Worm (Caenorhabditis elegans) whole organism, L1 larva: ENCODE results near the gene T27F7.12.

Experiments
- C16A3.4 ChIP-seq: fragments of 150-350 bp; optimal IDR thresholded peaks from 2 replicates; lab custom pipeline; 2014; ENCODE audit warnings: missing biosample characterization, missing genetic modification characterization
- F16B12.6 ChIP-seq: fragments of 150-350 bp; optimal IDR thresholded peaks from 2 replicates; lab custom pipeline; 2014; ENCODE audit warnings: missing biosample characterization, missing genetic modification characterization
- Y116A8C.19 ChIP-seq: sonication (generic microtip); optimal IDR thresholded peaks from 2 replicates; lab custom pipeline; 2016; ENCODE audit warnings: missing compliant biosample characterization, missing genetic modification characterization, borderline replicate concordance
- ama-1 ChIP-seq: fragments of 150-350 bp; optimal IDR thresholded peaks from 2 replicates; lab custom pipeline; 2014
- blmp-1 ChIP-seq: fragments of 150-350 bp; optimal IDR thresholded peaks from 2 replicates; lab custom pipeline; 2014; ENCODE audit warnings: missing biosample characterization, missing genetic modification characterization
- ceh-63 ChIP-seq: fragments of 200-800 bp; sonication (Bioruptor generic); optimal IDR thresholded peaks from 2 replicates; lab custom pipeline; 2018; ENCODE audit warnings: mild to moderate bottlenecking, missing genetic modification characterization, missing compliant biosample characterization
- ceh-8 ChIP-seq: fragments of 200-800 bp; sonication (Bioruptor generic); optimal IDR thresholded peaks from 2 replicates; lab custom pipeline; 2018; ENCODE audit warnings: mild to moderate bottlenecking, missing genetic modification characterization, moderate library complexity, missing compliant biosample characterization
- ceh-88 ChIP-seq: fragments of 200-800 bp; sonication (Bioruptor generic); IDR thresholded peaks from 2 replicates; pipeline ENCODE4 v1.3.6; 2022; ENCODE audit warnings: missing genetic modification characterization, missing compliant biosample characterization
- dpl-1 ChIP-seq, 3 experiments: fragments of 150-350 bp in 2 of 3; sonication (generic microtip) in 1 of 3; optimal IDR thresholded peaks; 2 replicates each; lab custom pipeline; 2014 to 2017; ENCODE audit warnings: missing biosample characterization in 3 of 3, missing genetic modification characterization in 3 of 3, missing genetic modification reagents in 3 of 3
- elt-2 ChIP-seq: sonication (generic microtip); optimal IDR thresholded peaks from 2 replicates; lab custom pipeline; 2016; ENCODE audit warnings: missing genetic modification characterization, mild to moderate bottlenecking, inconsistent platforms, missing compliant biosample characterization, missing genetic modification reagents
- fkh-8 ChIP-seq: sonication (generic microtip); optimal IDR thresholded peaks from 2 replicates; lab custom pipeline; 2016; ENCODE audit warnings: mild to moderate bottlenecking, missing genetic modification characterization, missing compliant biosample characterization
- grh-1 ChIP-seq: fragments of 200-800 bp; sonication (Bioruptor generic); IDR thresholded peaks from 2 replicates; pipeline ENCODE4 v1.3.6; 2022; ENCODE audit warnings: missing genetic modification reagents, missing genetic modification characterization, missing compliant biosample characterization
- hlh-4 ChIP-seq: sonication (generic microtip); optimal IDR thresholded peaks from 2 replicates; lab custom pipeline; 2016; ENCODE audit warnings: mild to moderate bottlenecking, missing genetic modification characterization, missing compliant biosample characterization
- hpl-2 ChIP-seq: fragments of 150-350 bp; optimal IDR thresholded peaks from 2 replicates; lab custom pipeline; 2014; ENCODE audit warnings: missing biosample characterization, missing genetic modification reagents, missing genetic modification characterization
- jun-1 ChIP-seq: fragments of 150-350 bp; optimal IDR thresholded peaks from 2 replicates; lab custom pipeline; 2014; ENCODE audit warnings: missing biosample characterization, missing genetic modification reagents, missing genetic modification characterization
- lin-13 ChIP-seq: fragments of 150-350 bp; optimal IDR thresholded peaks from 2 replicates; lab custom pipeline; 2014; ENCODE audit warnings: missing biosample characterization, missing genetic modification reagents, missing genetic modification characterization
- lin-14 ChIP-seq: fragments of 200-800 bp; sonication (Bioruptor generic); optimal IDR thresholded peaks from 2 replicates; lab custom pipeline; 2018; ENCODE audit warnings: mild to moderate bottlenecking, missing genetic modification characterization, moderate library complexity, missing compliant biosample characterization
- lin-15B ChIP-seq: fragments of 150-350 bp; sonication (generic microtip); optimal IDR thresholded peaks from 3 replicates; lab custom pipeline; 2014; ENCODE audit warnings: missing biosample characterization, missing genetic modification characterization
- lin-39 ChIP-seq: fragments of 150-350 bp; optimal IDR thresholded peaks from 2 replicates; lab custom pipeline; 2014; ENCODE audit warnings: missing biosample characterization, missing genetic modification reagents, missing genetic modification characterization
- lir-3 ChIP-seq: sonication (generic microtip); optimal IDR thresholded peaks from 2 replicates; lab custom pipeline; 2016; ENCODE audit warnings: mild to moderate bottlenecking, missing genetic modification characterization, moderate library complexity, missing compliant biosample characterization; ENCODE audit not compliant: poor library complexity
- lsy-2 ChIP-seq, 2 experiments: fragments of 150-350 bp; optimal IDR thresholded peaks; 2 replicates each; lab custom pipeline; 2014; ENCODE audit warnings: missing biosample characterization in 2 of 2, missing genetic modification characterization in 2 of 2
- mdl-1 ChIP-seq, 2 experiments: fragments of 150-350 bp; optimal IDR thresholded peaks; 2 replicates each; lab custom pipeline; 2014 to 2017; ENCODE audit warnings: missing biosample characterization in 2 of 2, missing genetic modification characterization in 2 of 2, inconsistent platforms in 1 of 2
- mef-2 ChIP-seq: fragments of 150-350 bp; optimal IDR thresholded peaks from 2 replicates; lab custom pipeline; 2014; ENCODE audit warnings: missing biosample characterization, missing genetic modification characterization
- mep-1 ChIP-seq: fragments of 150-350 bp; optimal IDR thresholded peaks from 2 replicates; lab custom pipeline; 2014; ENCODE audit warnings: missing biosample characterization, missing genetic modification characterization
- nhr-11 ChIP-seq: fragments of 150-350 bp; optimal IDR thresholded peaks from 2 replicates; lab custom pipeline; 2014; ENCODE audit warnings: missing biosample characterization, missing genetic modification characterization
- nhr-12 ChIP-seq: sonication (generic microtip); optimal IDR thresholded peaks from 2 replicates; lab custom pipeline; 2017; ENCODE audit warnings: missing biosample characterization, missing genetic modification characterization
- nhr-20 ChIP-seq: sonication (generic microtip); optimal IDR thresholded peaks from 2 replicates; lab custom pipeline; 2016; ENCODE audit warnings: mild to moderate bottlenecking, missing genetic modification characterization, missing compliant biosample characterization
- nhr-47 ChIP-seq: sonication (generic microtip); optimal IDR thresholded peaks from 2 replicates; lab custom pipeline; 2016; ENCODE audit warnings: mild to moderate bottlenecking, missing genetic modification characterization, moderate library complexity, missing compliant biosample characterization
- nhr-71 ChIP-seq: sonication (generic microtip); optimal IDR thresholded peaks from 2 replicates; lab custom pipeline; 2016; ENCODE audit warnings: mild to moderate bottlenecking, missing genetic modification characterization, moderate library complexity, missing compliant biosample characterization
- nhr-85 ChIP-seq: sonication (generic microtip); peaks from one replicate; lab custom pipeline; 2016; ENCODE audit warnings: missing genetic modification characterization, inconsistent platforms, missing compliant biosample characterization
- nhr-90 ChIP-seq: sonication (generic microtip); optimal IDR thresholded peaks from 2 replicates; lab custom pipeline; 2016; ENCODE audit warnings: mild to moderate bottlenecking, missing genetic modification characterization, missing compliant biosample characterization; ENCODE audit not compliant: poor library complexity
- pag-3 ChIP-seq: sonication (generic microtip); optimal IDR thresholded peaks from 2 replicates; lab custom pipeline; 2017; ENCODE audit warnings: missing genetic modification characterization, mild to moderate bottlenecking, missing compliant biosample characterization, antibody characterized with exemption, borderline replicate concordance; ENCODE audit not compliant: insufficient read depth
- pax-3 ChIP-seq: fragments of 200-800 bp; sonication (Bioruptor generic); optimal IDR thresholded peaks from 2 replicates; lab custom pipeline; 2018; ENCODE audit warnings: mild to moderate bottlenecking, missing genetic modification characterization, moderate library complexity, missing compliant biosample characterization
- pqm-1 ChIP-seq: sonication (generic microtip); optimal IDR thresholded peaks from 3 replicates; lab custom pipeline; 2017; ENCODE audit warnings: missing biosample characterization, missing genetic modification characterization
- skn-1 ChIP-seq: fragments of 150-350 bp; optimal IDR thresholded peaks from 2 replicates; lab custom pipeline; 2014; ENCODE audit warnings: missing biosample characterization, missing genetic modification characterization
- snu-23 ChIP-seq: sonication (generic microtip); optimal IDR thresholded peaks from 2 replicates; lab custom pipeline; 2016; ENCODE audit warnings: missing genetic modification characterization, missing compliant biosample characterization
- sptf-1 ChIP-seq: fragments of 150-350 bp; optimal IDR thresholded peaks from 2 replicates; lab custom pipeline; 2014; ENCODE audit warnings: missing biosample characterization, missing genetic modification characterization
- swsn-7 ChIP-seq: sonication (generic microtip); optimal IDR thresholded peaks from 2 replicates; lab custom pipeline; 2016; ENCODE audit warnings: missing genetic modification characterization, missing compliant biosample characterization
- tbx-2 ChIP-seq: sonication (generic microtip); optimal IDR thresholded peaks from 2 replicates; lab custom pipeline; 2016; ENCODE audit warnings: missing genetic modification characterization, missing compliant biosample characterization
- tlp-1 ChIP-seq: fragments of 150-350 bp; optimal IDR thresholded peaks from 2 replicates; lab custom pipeline; 2014; ENCODE audit warnings: missing biosample characterization, missing genetic modification characterization
- unc-86 ChIP-seq: sonication (generic microtip); optimal IDR thresholded peaks from 2 replicates; lab custom pipeline; 2016; ENCODE audit warnings: missing genetic modification characterization, missing compliant biosample characterization
- vab-15 ChIP-seq: sonication (generic microtip); optimal IDR thresholded peaks from 2 replicates; lab custom pipeline; 2017; ENCODE audit warnings: missing genotype, mild to moderate bottlenecking, missing genetic modification characterization, missing compliant biosample characterization
- zip-4 ChIP-seq: fragments of 200-800 bp; sonication (Bioruptor generic); optimal IDR thresholded peaks from 2 replicates; lab custom pipeline; 2018; ENCODE audit warnings: mild to moderate bottlenecking, missing genetic modification characterization, moderate library complexity, missing compliant biosample characterization

T27F7.12 gene

ce11 chrII:4989802-4990201 is at the start of gene T27F7.12:
T27F7.12 (plus strand) TSS chrII:4990102.
- TF ChIP-seq nhr-20 (tag; lab: Kevin White, UChicago) = no peak
- TF ChIP-seq jun-1 (tag; lab: Kevin White, UChicago) = no peak
- TF ChIP-seq C16A3.4 (tag; lab: Kevin White, UChicago) = no peak
- TF ChIP-seq tbx-2 (tag; lab: Kevin White, UChicago) = no peak
- TF ChIP-seq hpl-2 = no peak
- no peak for TF ChIP-seq lir-3
- TF ChIP-seq lin-39 (tag; lab: Kevin White, UChicago) = no peak
- no peak for TF ChIP-seq nhr-12
- no peak for TF ChIP-seq hlh-4 (tag; lab: Kevin White, UChicago)
- no peak for TF ChIP-seq mdl-1 (tag; optimal IDR thresholded peaks at IDR 0.05; lab: Kevin White, UChicago)
- TF ChIP-seq elt-2 (tag; lab: Kevin White, UChicago) = no peak
- no peak for TF ChIP-seq mef-2 (tag; lab: Kevin White, UChicago)
- TF ChIP-seq nhr-11 (tag; lab: Kevin White, UChicago) = no peak
- TF ChIP-seq lin-13 (GFP tag; lab: Kevin White, UChicago) = no peak

ce11 chrII:4941050-4941449 is 48.9 kb upstream of the T27F7.12 start, which contains the start of gene cblc-1:
cblc-1 (minus strand) TSS chrII:4941150.
- no peak for TF ChIP-seq lin-15B (tag; lab: Kevin White, UChicago)
- no peak for TF ChIP-seq tbx-2 (tag; lab: Kevin White, UChicago)
- no peak for TF ChIP-seq elt-2 (tag; lab: Kevin White, UChicago)
- TF ChIP-seq nhr-71 (tag; lab: Kevin White, UChicago) = no peak
- TF ChIP-seq fkh-8 (tag; lab: Kevin White, UChicago) = no peak
- TF ChIP-seq grh-1 (GFP tag; lab: Robert Waterston, UW) = no peak
- TF ChIP-seq vab-15 (tag; lab: Kevin White, UChicago) = no peak
- TF ChIP-seq blmp-1 = no peak
- TF ChIP-seq mef-2 (tag; lab: Kevin White, UChicago) = no peak

ce11 chrII:4941541-4942206 is 48.2 kb upstream of the T27F7.12 start, which contains the start of gene ZK546.19:
ZK546.19 (plus strand) TSS chrII:4941726.
- TF ChIP-seq nhr-85 (tag; lab: Kevin White, UChicago) (peak; percentile 60), lin-14 (GFP tag; lab: Kevin White, UChicago) (peak; percentile 69), blmp-1 (peak; percentile 49), pqm-1 (no peak), lsy-2 (tag; optimal IDR thresholded peaks at IDR 0.05; lab: Kevin White, UChicago) (peak in 1 of 2 experiments; percentile 15), tlp-1 (tag; lab: Kevin White, UChicago) (no peak), C16A3.4 (tag; lab: Kevin White, UChicago) (peak; percentile 31), nhr-71 (tag; lab: Kevin White, UChicago) (peak; percentile 39), elt-2 (tag; lab: Kevin White, UChicago) (peak; percentile 39)

- TF ChIP-seq nhr-85 (tag; lab: Kevin White, UChicago) (peak; percentile 63), tbx-2 (tag; lab: Kevin White, UChicago) (peak; percentile 45), lin-15B (tag; lab: Kevin White, UChicago) (no peak), F16B12.6 (no peak), mdl-1 (tag; optimal IDR thresholded peaks at IDR 0.05; lab: Kevin White, UChicago) (peak in 1 of 2 experiments; percentile 64), lin-14 (GFP tag; lab: Kevin White, UChicago) (peak; percentile 25), sptf-1 (tag; lab: Kevin White, UChicago) (no peak), pax-3 (tag; lab: Kevin White, UChicago) (no peak), Y116A8C.19 (tag; lab: Kevin White, UChicago) (no peak), unc-86 (no peak), dpl-1 (GFP tag; optimal IDR thresholded peaks at IDR 0.05; lab: Kevin White, UChicago) (peak in 2 of 3 experiments; percentile 6 to 36), nhr-71 (tag; lab: Kevin White, UChicago) (peak; percentile 57), blmp-1 (no peak), pag-3 (tag; lab: Kevin White, UChicago) (no peak), nhr-20 (tag; lab: Kevin White, UChicago) (peak; percentile 40), nhr-47 (peak; percentile 61), nhr-90 (tag; lab: Kevin White, UChicago) (peak; percentile 55), ceh-8 (GFP tag; lab: Kevin White, UChicago) (no peak), mep-1 (peak; percentile 43), skn-1 (tag; lab: Kevin White, UChicago) (peak; percentile 8), snu-23 (GFP tag; lab: Kevin White, UChicago) (peak; percentile 66), zip-4 (peak; percentile 23), ceh-88 (GFP tag; lab: Robert Waterston, UW) (no peak), swsn-7 (tag; lab: Kevin White, UChicago) (peak; percentile 39), ama-1 (peak; percentile 62), nhr-12 (no peak), fkh-8 (tag; lab: Kevin White, UChicago) (no peak), ceh-63 (no peak)
Observed at ce11 chrII:4942397-4942796, 47.5 kb upstream of the T27F7.12 start.
